Worm (Caenorhabditis elegans) whole organism, L1 larva: ENCODE results near the gene set-13.

Experiments used
- aha-1 ChIP-seq: fragments of 150-350 bp; optimal IDR thresholded peaks from 2 replicates; lab custom pipeline; 2014; ENCODE audit warnings: missing biosample characterization, missing genetic modification characterization
- ama-1 ChIP-seq: fragments of 150-350 bp; optimal IDR thresholded peaks from 2 replicates; lab custom pipeline; 2014
- ceh-63 ChIP-seq: fragments of 200-800 bp; sonication (Bioruptor generic); optimal IDR thresholded peaks from 2 replicates; lab custom pipeline; 2018; ENCODE audit warnings: mild to moderate bottlenecking, missing genetic modification characterization, missing compliant biosample characterization
- ceh-82 ChIP-seq, 3 experiments: fragments of 150-350 bp in 1 of 3; sonication (generic microtip) in 2 of 3; optimal IDR thresholded peaks; 2 replicates each; lab custom pipeline; 2014 to 2017; ENCODE audit warnings: missing biosample characterization in 3 of 3, missing genetic modification characterization in 3 of 3
- ceh-88 ChIP-seq: fragments of 200-800 bp; sonication (Bioruptor generic); IDR thresholded peaks from 2 replicates; pipeline ENCODE4 v1.3.6; 2022; ENCODE audit warnings: missing genetic modification characterization, missing compliant biosample characterization
- ceh-90 ChIP-seq: sonication (generic microtip); optimal IDR thresholded peaks from 2 replicates; lab custom pipeline; 2016; ENCODE audit warnings: missing genetic modification characterization, missing compliant biosample characterization
- ces-1 ChIP-seq: fragments of 150-350 bp; optimal IDR thresholded peaks from 2 replicates; lab custom pipeline; 2014; ENCODE audit warnings: missing biosample characterization, missing genetic modification reagents, missing genetic modification characterization
- dsc-1 ChIP-seq: sonication (generic microtip); optimal IDR thresholded peaks from 2 replicates; lab custom pipeline; 2016; ENCODE audit warnings: mild to moderate bottlenecking, missing genetic modification characterization, missing compliant biosample characterization
- efl-1 ChIP-seq, 4 experiments: fragments of 150-350 bp; optimal IDR thresholded peaks in 3 of 4; peaks in 1 of 4; 1 replicate in 1 of 4; 2 replicates in 3 of 4; lab custom pipeline; 2014; ENCODE audit warnings: missing biosample characterization in 2 of 4, missing genetic modification characterization in 2 of 4, missing genetic modification reagents in 2 of 4
- egl-13 ChIP-seq: sonication (generic microtip); optimal IDR thresholded peaks from 2 replicates; lab custom pipeline; 2016; ENCODE audit warnings: missing genotype, missing genetic modification reagents, missing genetic modification characterization, missing compliant biosample characterization
- egl-27 ChIP-seq, 2 experiments: fragments of 150-350 bp in 1 of 2; sonication (generic microtip); optimal IDR thresholded peaks; 3 replicates each; lab custom pipeline; 2017 to 2018; ENCODE audit warnings: missing biosample characterization in 2 of 2, missing genetic modification characterization in 2 of 2, missing genetic modification reagents in 2 of 2
- elt-2 ChIP-seq: sonication (generic microtip); optimal IDR thresholded peaks from 2 replicates; lab custom pipeline; 2016; ENCODE audit warnings: missing genetic modification characterization, mild to moderate bottlenecking, inconsistent platforms, missing compliant biosample characterization, missing genetic modification reagents
- elt-3 ChIP-seq, 6 experiments: fragments of 150-350 bp in 1 of 6; sonication (generic microtip); optimal IDR thresholded peaks; 2 replicates each; lab custom pipeline; 2017 to 2018; ENCODE audit warnings: missing biosample characterization in 6 of 6, missing genetic modification characterization in 6 of 6, inconsistent platforms in 1 of 6
- ets-5 ChIP-seq: fragments of 200-800 bp; sonication (Bioruptor generic); IDR thresholded peaks from 2 replicates; pipeline ENCODE4 v1.3.6; 2022; ENCODE audit warnings: missing genetic modification characterization, missing compliant biosample characterization
- fkh-10 ChIP-seq: sonication (generic microtip); optimal IDR thresholded peaks from 2 replicates; lab custom pipeline; 2017; ENCODE audit warnings: missing biosample characterization, missing genetic modification reagents, missing genetic modification characterization
- fos-1 ChIP-seq: fragments of 150-350 bp; optimal IDR thresholded peaks from 2 replicates; lab custom pipeline; 2014; ENCODE audit warnings: missing biosample characterization, missing genetic modification characterization
- hpl-2 ChIP-seq: fragments of 150-350 bp; optimal IDR thresholded peaks from 2 replicates; lab custom pipeline; 2014; ENCODE audit warnings: missing biosample characterization, missing genetic modification reagents, missing genetic modification characterization
- irx-1 ChIP-seq: sonication (generic microtip); optimal IDR thresholded peaks from 2 replicates; lab custom pipeline; 2016; ENCODE audit warnings: missing genetic modification characterization, missing compliant biosample characterization
- isw-1 ChIP-seq: fragments of 200-800 bp; sonication (Bioruptor generic); IDR thresholded peaks from 2 replicates; pipeline ENCODE4 v1.3.6; 2022; ENCODE audit warnings: missing genetic modification characterization, missing compliant biosample characterization
- lin-13 ChIP-seq: fragments of 150-350 bp; optimal IDR thresholded peaks from 2 replicates; lab custom pipeline; 2014; ENCODE audit warnings: missing biosample characterization, missing genetic modification reagents, missing genetic modification characterization
- lin-15B ChIP-seq: fragments of 150-350 bp; sonication (generic microtip); optimal IDR thresholded peaks from 3 replicates; lab custom pipeline; 2014; ENCODE audit warnings: missing biosample characterization, missing genetic modification characterization
- lin-35 ChIP-seq, 2 experiments: fragments of 150-350 bp; optimal IDR thresholded peaks; 2 replicates each; lab custom pipeline; 2014; ENCODE audit warnings: missing biosample characterization in 2 of 2, missing genetic modification characterization in 2 of 2, missing genetic modification reagents in 2 of 2
- lir-3 ChIP-seq: sonication (generic microtip); optimal IDR thresholded peaks from 2 replicates; lab custom pipeline; 2016; ENCODE audit warnings: mild to moderate bottlenecking, missing genetic modification characterization, moderate library complexity, missing compliant biosample characterization; ENCODE audit not compliant: poor library complexity
- mab-9 ChIP-seq: fragments of 200-800 bp; sonication (Bioruptor generic); IDR thresholded peaks from 2 replicates; pipeline ENCODE4 v1.3.6; 2022; ENCODE audit warnings: missing genetic modification reagents, missing genetic modification characterization, missing compliant biosample characterization
- mdl-1 ChIP-seq, 2 experiments: fragments of 150-350 bp; optimal IDR thresholded peaks; 2 replicates each; lab custom pipeline; 2014 to 2017; ENCODE audit warnings: missing biosample characterization in 2 of 2, missing genetic modification characterization in 2 of 2, inconsistent platforms in 1 of 2
- mep-1 ChIP-seq: fragments of 150-350 bp; optimal IDR thresholded peaks from 2 replicates; lab custom pipeline; 2014; ENCODE audit warnings: missing biosample characterization, missing genetic modification characterization
- nhr-12 ChIP-seq: sonication (generic microtip); optimal IDR thresholded peaks from 2 replicates; lab custom pipeline; 2017; ENCODE audit warnings: missing biosample characterization, missing genetic modification characterization
- nhr-20 ChIP-seq: sonication (generic microtip); optimal IDR thresholded peaks from 2 replicates; lab custom pipeline; 2016; ENCODE audit warnings: mild to moderate bottlenecking, missing genetic modification characterization, missing compliant biosample characterization
- nhr-237 ChIP-seq: fragments of 150-350 bp; optimal IDR thresholded peaks from 2 replicates; lab custom pipeline; 2014; ENCODE audit warnings: missing biosample characterization, missing genetic modification characterization
- nhr-28 ChIP-seq: fragments of 150-350 bp; optimal IDR thresholded peaks from 2 replicates; lab custom pipeline; 2014; ENCODE audit warnings: missing biosample characterization, missing genetic modification characterization
- nhr-47 ChIP-seq: sonication (generic microtip); optimal IDR thresholded peaks from 2 replicates; lab custom pipeline; 2016; ENCODE audit warnings: mild to moderate bottlenecking, missing genetic modification characterization, moderate library complexity, missing compliant biosample characterization
- nhr-76 ChIP-seq: sonication (generic microtip); optimal IDR thresholded peaks from 2 replicates; lab custom pipeline; 2017; ENCODE audit warnings: missing biosample characterization, missing genetic modification characterization
- nhr-77 ChIP-seq: fragments of 150-350 bp; optimal IDR thresholded peaks from 2 replicates; lab custom pipeline; 2014; ENCODE audit warnings: missing biosample characterization, missing genetic modification characterization
- pag-3 ChIP-seq: sonication (generic microtip); optimal IDR thresholded peaks from 2 replicates; lab custom pipeline; 2017; ENCODE audit warnings: missing genetic modification characterization, mild to moderate bottlenecking, missing compliant biosample characterization, antibody characterized with exemption, borderline replicate concordance; ENCODE audit not compliant: insufficient read depth
- pqm-1 ChIP-seq: sonication (generic microtip); optimal IDR thresholded peaks from 3 replicates; lab custom pipeline; 2017; ENCODE audit warnings: missing biosample characterization, missing genetic modification characterization
- rnt-1 ChIP-seq: sonication (generic microtip); optimal IDR thresholded peaks from 2 replicates; lab custom pipeline; 2016; ENCODE audit warnings: mild to moderate bottlenecking, missing genetic modification characterization, moderate library complexity, missing compliant biosample characterization
- skn-1 ChIP-seq: fragments of 150-350 bp; optimal IDR thresholded peaks from 2 replicates; lab custom pipeline; 2014; ENCODE audit warnings: missing biosample characterization, missing genetic modification characterization
- snpc-4 ChIP-seq: fragments of 150-350 bp; optimal IDR thresholded peaks from 2 replicates; lab custom pipeline; 2014; ENCODE audit warnings: missing biosample characterization, missing genetic modification characterization
- sox-4 ChIP-seq: sonication (generic microtip); optimal IDR thresholded peaks from 2 replicates; lab custom pipeline; 2016; ENCODE audit warnings: missing genetic modification characterization, missing compliant biosample characterization
- sptf-1 ChIP-seq: fragments of 150-350 bp; optimal IDR thresholded peaks from 2 replicates; lab custom pipeline; 2014; ENCODE audit warnings: missing biosample characterization, missing genetic modification characterization
- swsn-7 ChIP-seq: sonication (generic microtip); optimal IDR thresholded peaks from 2 replicates; lab custom pipeline; 2016; ENCODE audit warnings: missing genetic modification characterization, missing compliant biosample characterization
- tbx-2 ChIP-seq: sonication (generic microtip); optimal IDR thresholded peaks from 2 replicates; lab custom pipeline; 2016; ENCODE audit warnings: missing genetic modification characterization, missing compliant biosample characterization
- tlp-1 ChIP-seq: fragments of 150-350 bp; optimal IDR thresholded peaks from 2 replicates; lab custom pipeline; 2014; ENCODE audit warnings: missing biosample characterization, missing genetic modification characterization
- unc-130 ChIP-seq: fragments of 150-350 bp; optimal IDR thresholded peaks from 2 replicates; lab custom pipeline; 2017; ENCODE audit warnings: missing biosample characterization, missing genetic modification characterization, inconsistent platforms
- unc-30 ChIP-seq: sonication (generic microtip); optimal IDR thresholded peaks from 2 replicates; lab custom pipeline; 2017; ENCODE audit warnings: missing biosample characterization, missing genetic modification characterization
- unc-62 ChIP-seq: fragments of 150-350 bp; optimal IDR thresholded peaks from 2 replicates; lab custom pipeline; 2014; ENCODE audit warnings: missing biosample characterization, missing genetic modification reagents, missing genetic modification characterization
- unc-98 ChIP-seq: fragments of 200-800 bp; sonication (Bioruptor generic); IDR thresholded peaks from 2 replicates; pipeline ENCODE4 v1.3.6; 2022; ENCODE audit warnings: missing genetic modification characterization, missing compliant biosample characterization
- xbp-1 ChIP-seq: sonication (generic microtip); optimal IDR thresholded peaks from 2 replicates; lab custom pipeline; 2016; ENCODE audit warnings: missing genetic modification characterization, missing compliant biosample characterization
- zag-1 ChIP-seq: fragments of 150-350 bp; optimal IDR thresholded peaks from 2 replicates; lab custom pipeline; 2014; ENCODE audit warnings: missing biosample characterization, missing genetic modification characterization
- zip-4 ChIP-seq: fragments of 200-800 bp; sonication (Bioruptor generic); optimal IDR thresholded peaks from 2 replicates; lab custom pipeline; 2018; ENCODE audit warnings: mild to moderate bottlenecking, missing genetic modification characterization, moderate library complexity, missing compliant biosample characterization
- ztf-11 ChIP-seq, 2 experiments: sonication (generic microtip); optimal IDR thresholded peaks; 2 replicates each; lab custom pipeline; 2016 to 2017; ENCODE audit warnings: missing genetic modification characterization in 2 of 2, missing biosample characterization in 1 of 2, missing compliant biosample characterization in 1 of 2
- ztf-4 ChIP-seq: fragments of 150-350 bp; optimal IDR thresholded peaks from 2 replicates; lab custom pipeline; 2014; ENCODE audit warnings: missing biosample characterization, missing genetic modification characterization

The set-13 gene

ce11 chrII:2800550-2801233 lies 16.1 kb upstream of the set-13 start, which contains the start of gene nhr-119:
nhr-119 (minus strand) TSS chrII:2800600.
- TF ChIP-seq nhr-20 (tag; lab: Kevin White, UChicago), result peak; percentile 90
- TF ChIP-seq nhr-77, result peak; percentile 27
- peak in 1 of 2 experiments; percentile 71 for TF ChIP-seq mdl-1 (tag; optimal IDR thresholded peaks at IDR 0.05; lab: Kevin White, UChicago)
- TF ChIP-seq ces-1 (GFP tag; lab: Kevin White, UChicago), result no peak
- no peak for TF ChIP-seq sptf-1
- no peak for TF ChIP-seq sox-4 (tag; lab: Kevin White, UChicago)
- peak; percentile 26 for TF ChIP-seq lin-13 (GFP tag; lab: Kevin White, UChicago)
- TF ChIP-seq nhr-237 (tag; lab: Kevin White, UChicago), result no peak
- no peak for TF ChIP-seq snpc-4 (tag; lab: Kevin White, UChicago)
- no peak for TF ChIP-seq tlp-1 (tag; lab: Kevin White, UChicago)
- no peak for TF ChIP-seq egl-27 (tag; optimal IDR thresholded peaks at IDR 0.05; lab: Kevin White, UChicago)
- TF ChIP-seq ets-5 (GFP tag; lab: Robert Waterston, UW), result no peak
- TF ChIP-seq isw-1 (GFP tag; lab: Robert Waterston, UW), result no peak
- TF ChIP-seq ceh-63 (GFP tag; lab: Kevin White, UChicago), result no peak
- peak; percentile 95 for TF ChIP-seq elt-2
- TF ChIP-seq elt-3 (tag; optimal IDR thresholded peaks at IDR 0.05; lab: Kevin White, UChicago), result peak in 3 of 6 experiments; percentile 91 to 99 (median 91)
- TF ChIP-seq ama-1 (lab: Kevin White, UChicago), result peak; percentile 0
- peak; percentile 40 for TF ChIP-seq ztf-4 (tag; lab: Kevin White, UChicago)
- no peak for TF ChIP-seq egl-13 (tag; lab: Kevin White, UChicago)
- TF ChIP-seq lin-35 (GFP tag; optimal IDR thresholded peaks at IDR 0.05; lab: Kevin White, UChicago), result peak; percentile 6 to 69
- TF ChIP-seq swsn-7 (tag; lab: Kevin White, UChicago), result peak; percentile 66
- TF ChIP-seq ztf-11 (tag; optimal IDR thresholded peaks at IDR 0.05; lab: Kevin White, UChicago), result no peak
- no peak for TF ChIP-seq unc-62 (GFP tag; lab: Kevin White, UChicago)
- TF ChIP-seq efl-1 (optimal IDR thresholded peaks at IDR 0.05; lab: Kevin White, UChicago), result peak; percentile 61 to 65
- TF ChIP-seq efl-1 (GFP tag; optimal IDR thresholded peaks at IDR 0.05 in 1 of 2; lab: Kevin White, UChicago), result peak; percentile 23 to 95
- TF ChIP-seq ceh-90 (tag; lab: Kevin White, UChicago), result no peak
- TF ChIP-seq hpl-2 (GFP tag; lab: Kevin White, UChicago), result no peak
- TF ChIP-seq nhr-76 (tag; lab: Kevin White, UChicago), result no peak
- TF ChIP-seq mab-9 (GFP tag; lab: Robert Waterston, UW), result no peak
- TF ChIP-seq unc-30 (tag; lab: Kevin White, UChicago), result no peak
- no peak for TF ChIP-seq nhr-28 (tag; lab: Kevin White, UChicago)
- no peak for TF ChIP-seq unc-98 (GFP tag; lab: Robert Waterston, UW)
- no peak for TF ChIP-seq ceh-82 (tag; optimal IDR thresholded peaks at IDR 0.05; lab: Kevin White, UChicago)
- TF ChIP-seq dsc-1, result no peak
- TF ChIP-seq unc-130 (tag; lab: Kevin White, UChicago), result peak; percentile 48
- TF ChIP-seq mep-1 (tag; lab: Kevin White, UChicago), result peak; percentile 52
- TF ChIP-seq aha-1 (tag; lab: Kevin White, UChicago), result no peak
- no peak for TF ChIP-seq lin-15B (tag; lab: Kevin White, UChicago)
- peak; percentile 87 for TF ChIP-seq rnt-1 (tag; lab: Kevin White, UChicago)
- no peak for TF ChIP-seq lir-3
- peak; percentile 18 for TF ChIP-seq pqm-1 (tag; lab: Kevin White, UChicago)
- TF ChIP-seq nhr-47 (tag; lab: Kevin White, UChicago), result peak; percentile 77
- peak; percentile 50 for TF ChIP-seq xbp-1 (tag; lab: Kevin White, UChicago)
- no peak for TF ChIP-seq fos-1 (tag; lab: Kevin White, UChicago)
- no peak for TF ChIP-seq ceh-88
- TF ChIP-seq nhr-12, result no peak
- no peak for TF ChIP-seq zip-4 (GFP tag; lab: Kevin White, UChicago)
- no peak for TF ChIP-seq zag-1 (tag; lab: Kevin White, UChicago)
- TF ChIP-seq pag-3, result no peak
- peak; percentile 28 for TF ChIP-seq irx-1
- TF ChIP-seq skn-1 (tag; lab: Kevin White, UChicago), result peak; percentile 4
- no peak for TF ChIP-seq fkh-10 (GFP tag; lab: Kevin White, UChicago)
- TF ChIP-seq tbx-2 (tag; lab: Kevin White, UChicago), result peak; percentile 77
